Fruit fly (Drosophila melanogaster): ENCODE data around the gene CG10366.
A peak's percentile ranks its signal among the peaks of the same experiment; 100 is the strongest.

The CG10366 gene

DNA sequence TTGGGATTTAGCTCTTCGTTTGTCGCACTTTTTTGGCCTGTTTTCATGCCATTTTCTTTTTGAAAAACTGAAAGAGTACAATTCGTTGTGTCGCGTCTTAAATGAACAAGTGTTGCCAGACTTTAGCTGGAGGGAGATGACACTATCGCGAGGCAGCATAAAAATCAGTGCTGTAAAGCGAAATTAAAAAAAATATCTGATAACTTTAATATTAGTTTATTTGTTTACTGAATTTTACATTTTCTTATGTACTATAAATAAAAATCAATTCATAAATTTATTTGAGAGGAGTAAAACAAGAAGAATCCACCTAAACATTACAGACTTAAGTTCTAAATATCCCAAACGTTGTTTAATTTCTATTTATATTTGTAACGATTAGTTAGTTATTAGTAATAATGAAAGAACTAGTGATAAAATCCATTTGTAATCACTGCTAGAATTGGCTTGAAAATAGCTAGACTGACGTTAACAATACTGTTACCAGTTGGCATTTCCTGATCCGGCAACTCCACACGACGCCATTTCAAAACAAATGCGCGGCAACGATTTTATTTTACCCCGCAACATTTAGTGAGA, 6.8 kb upstream of the CG10366 start, which contains the start of the genes spi and msb1l (continued):
- peak; percentile 62 for TF ChIP-seq grau (tag; optimal IDR thresholded peaks at IDR 0.05)
- TF ChIP-seq CG1603 (tag; optimal IDR thresholded peaks at IDR 0.05) = no peak
- no peak for TF ChIP-seq Kr (GFP tag; optimal IDR thresholded peaks at IDR 0.05)
- TF ChIP-seq fru (optimal IDR thresholded peaks at IDR 0.05) = no peak
- peak; percentile 54 for TF ChIP-seq Chrac-16 (GFP tag; optimal IDR thresholded peaks at IDR 0.05)
- no peak for TF ChIP-seq scrt (GFP tag; optimal IDR thresholded peaks at IDR 0.05)
- peak in 1 of 3 experiments; percentile 65 for TF ChIP-seq lola (GFP tag; optimal IDR thresholded peaks at IDR 0.05)
- TF ChIP-seq Dll (GFP tag; IDR thresholded peaks at IDR 0.05; ENCODE audit: partially characterized antibody) = peak; percentile 63; the same call in 3 of the 4 replicates
- TF ChIP-seq pros (GFP tag; optimal IDR thresholded peaks at IDR 0.05) = no peak
- no peak for TF ChIP-seq CG6175 (GFP tag; IDR thresholded peaks at IDR 0.05)
- TF ChIP-seq CG3065 (GFP tag; optimal IDR thresholded peaks at IDR 0.05) = no peak
- TF ChIP-seq sisA (GFP tag; IDR thresholded peaks at IDR 0.05) = peak; percentile 49; the same call in 1 of the 2 replicates
- TF ChIP-seq sens-2 (GFP tag; IDR thresholded peaks at IDR 0.05) = no peak
- peak; percentile 0 for TF ChIP-seq CG4617 (GFP tag; optimal IDR thresholded peaks at IDR 0.05; ENCODE audit: borderline replicate concordance)
- TF ChIP-seq sr (GFP tag; IDR thresholded peaks at IDR 0.05) = no peak
- TF ChIP-seq Blimp-1 (GFP tag; optimal IDR thresholded peaks at IDR 0.05) = peak; percentile 22
- no peak for TF ChIP-seq chm (GFP tag; IDR thresholded peaks at IDR 0.05)
- TF ChIP-seq Atf-2 (GFP tag; optimal IDR thresholded peaks at IDR 0.05) = no peak
- peak; percentile 62 for TF ChIP-seq CG15696 (tag; optimal IDR thresholded peaks at IDR 0.05)
- TF ChIP-seq wek (GFP tag; optimal IDR thresholded peaks at IDR 0.05) = no peak
- no peak for TF ChIP-seq onecut (GFP tag; IDR thresholded peaks at IDR 0.05)
- TF ChIP-seq CG10274 (GFP tag; optimal IDR thresholded peaks at IDR 0.05) = no peak
- peak; percentile 56; the same call in 2 of the 3 replicates for TF ChIP-seq Opbp (GFP tag; IDR thresholded peaks at IDR 0.05; ENCODE audit: partially characterized antibody)
- TF ChIP-seq fd102C (GFP tag; optimal IDR thresholded peaks at IDR 0.05) = no peak
- no peak for TF ChIP-seq Gsc (GFP tag; IDR thresholded peaks at IDR 0.05)
- no peak for TF ChIP-seq aop (GFP tag; IDR thresholded peaks at IDR 0.05)
- no peak for TF ChIP-seq CG32767 (GFP tag; IDR thresholded peaks at IDR 0.05)
- TF ChIP-seq CG8290 (GFP tag; optimal IDR thresholded peaks at IDR 0.05) = peak; percentile 66
- TF ChIP-seq CG8290 (tag; optimal IDR thresholded peaks at IDR 0.05) = peak in 1 of 2 experiments; percentile 33
- peak; percentile 82 for TF ChIP-seq nmo (GFP tag; optimal IDR thresholded peaks at IDR 0.05)
- no peak for TF ChIP-seq dimm (GFP tag; IDR thresholded peaks at IDR 0.05)
- peak; percentile 22; the same call in 1 of the 2 replicates for TF ChIP-seq CG6689 (GFP tag; IDR thresholded peaks at IDR 0.05)
- TF ChIP-seq CG14441 (GFP tag; IDR thresholded peaks at IDR 0.05) = peak; percentile 18; the same call in 1 of the 2 replicates
- peak; percentile 22 for TF ChIP-seq CG12942 (GFP tag; optimal IDR thresholded peaks at IDR 0.05)
- TF ChIP-seq org-1 (GFP tag; optimal IDR thresholded peaks at IDR 0.05) = no peak
- TF ChIP-seq chif (GFP tag; optimal IDR thresholded peaks at IDR 0.05) = peak in 1 of 2 experiments; percentile 17
- TF ChIP-seq CG9609 (GFP tag; optimal IDR thresholded peaks at IDR 0.05) = no peak
- no peak for TF ChIP-seq Max (GFP tag; optimal IDR thresholded peaks at IDR 0.05)
- TF ChIP-seq pita (GFP tag; optimal IDR thresholded peaks at IDR 0.05) = no peak
- TF ChIP-seq wor (GFP tag; IDR thresholded peaks at IDR 0.05) = no peak
- TF ChIP-seq CG33557 (GFP tag; optimal IDR thresholded peaks at IDR 0.05) = peak; percentile 36
- TF ChIP-seq tio (GFP tag; optimal IDR thresholded peaks at IDR 0.05) = no peak
- no peak for TF ChIP-seq HLH3B (GFP tag; IDR thresholded peaks at IDR 0.05)
- TF ChIP-seq CG2678 (tag; optimal IDR thresholded peaks at IDR 0.05) = peak; percentile 65
- TF ChIP-seq CG10209 (GFP tag; optimal IDR thresholded peaks at IDR 0.05) = peak; percentile 33
- peak; percentile 65 for TF ChIP-seq CG8924 (tag; optimal IDR thresholded peaks at IDR 0.05)
- no peak for TF ChIP-seq CG31365 (tag; optimal IDR thresholded peaks at IDR 0.05)
- no peak for TF ChIP-seq CG31388 (GFP tag; optimal IDR thresholded peaks at IDR 0.05)
- no peak for TF ChIP-seq odd (GFP tag; optimal IDR thresholded peaks at IDR 0.05)
- no peak; the same call in 2 of the 3 replicates for TF ChIP-seq ken (GFP tag; IDR thresholded peaks at IDR 0.05)
- TF ChIP-seq fu2 (GFP tag; optimal IDR thresholded peaks at IDR 0.05) = no peak

Measured in whole organism, embryonic.